Worm (Caenorhabditis elegans): Measurements from ENCODE around the gene nhr-43.

Gene nhr-43

DNA sequence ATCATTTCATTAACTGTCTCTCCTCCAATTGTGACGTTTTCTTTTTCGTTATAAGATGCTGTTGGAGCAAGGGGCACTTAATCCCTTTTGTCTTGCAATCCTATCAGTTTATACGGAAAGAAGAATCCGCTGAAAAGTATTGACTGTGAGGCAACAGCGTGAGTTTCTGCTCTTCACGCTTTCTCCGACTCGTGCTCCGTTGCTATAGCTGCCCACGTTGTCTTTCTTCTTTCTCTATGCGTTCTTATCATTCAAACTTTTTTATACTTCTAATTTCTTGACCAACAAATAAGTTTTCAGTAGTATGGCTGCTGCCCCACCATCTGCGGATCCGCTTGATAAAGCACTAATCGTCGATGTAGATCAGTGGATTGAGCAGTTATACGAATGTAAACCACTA lies 41.2 kb upstream of the nhr-43 start, which contains the start of gene let-92:
Gene let-92 (plus strand): TSS at position 301 of the 400 bp plus-strand sequence.
- TF ChIP-seq fos-1 (tag; optimal IDR thresholded peaks at IDR 0.05) (no peak), nhr-25 (tag; optimal IDR thresholded peaks at IDR 0.05) (no peak), sma-9 (GFP tag; optimal IDR thresholded peaks at IDR 0.05) (no peak), sma-9 (tag; optimal IDR thresholded peaks at IDR 0.05) (no peak), unc-62 (GFP tag; optimal IDR thresholded peaks at IDR 0.05) (no peak), egl-27 (tag; optimal IDR thresholded peaks at IDR 0.05) (no peak), nhr-21 (tag; optimal IDR thresholded peaks at IDR 0.05) (no peak), nhr-12 (tag; optimal IDR thresholded peaks at IDR 0.05) (no peak), aly-2 (tag; optimal IDR thresholded peaks at IDR 0.05) (no peak), nhr-237 (tag; optimal IDR thresholded peaks at IDR 0.05) (no peak), snpc-4 (tag; optimal IDR thresholded peaks at IDR 0.05) (no peak), Y55F3AM.14 (GFP tag; optimal IDR thresholded peaks at IDR 0.05) (no peak), mab-5 (tag; optimal IDR thresholded peaks at IDR 0.05) (no peak), lin-13 (GFP tag; optimal IDR thresholded peaks at IDR 0.05) (no peak), mbf-1 (tag; optimal IDR thresholded peaks at IDR 0.05) (no peak)

ce11 chrIV:11859995-11860605 lies 39.3 kb upstream of the nhr-43 start, which contains the start of gene mob-1:
mob-1 (plus strand) TSS chrIV:11860555.
- no peak for TF ChIP-seq sem-4 (tag; optimal IDR thresholded peaks at IDR 0.05)
- TF ChIP-seq aly-2 (tag; optimal IDR thresholded peaks at IDR 0.05), result no peak
- peak; percentile 10 for TF ChIP-seq nhr-21 (tag; optimal IDR thresholded peaks at IDR 0.05)
- no peak for TF ChIP-seq ztf-11 (tag; optimal IDR thresholded peaks at IDR 0.05)
- TF ChIP-seq crh-2 (tag; optimal IDR thresholded peaks at IDR 0.05), result peak; percentile 24
- TF ChIP-seq C34F6.9 (tag; optimal IDR thresholded peaks at IDR 0.05), result no peak
- TF ChIP-seq blmp-1 (tag; optimal IDR thresholded peaks at IDR 0.05; ENCODE audit: insufficient read depth), result peak; percentile 8
- TF ChIP-seq ztf-4 (tag; optimal IDR thresholded peaks at IDR 0.05), result no peak
- TF ChIP-seq unc-55 (GFP tag; optimal IDR thresholded peaks at IDR 0.05), result peak; percentile 49
- TF ChIP-seq lin-11 (tag; optimal IDR thresholded peaks at IDR 0.05), result no peak
- no peak for TF ChIP-seq snpc-4 (tag; optimal IDR thresholded peaks at IDR 0.05)
- TF ChIP-seq elt-3 (tag; optimal IDR thresholded peaks at IDR 0.05), result no peak
- TF ChIP-seq dmd-4 (tag; optimal IDR thresholded peaks at IDR 0.05), result no peak
- TF ChIP-seq mbf-1 (tag; optimal IDR thresholded peaks at IDR 0.05), result no peak
- no peak for TF ChIP-seq lin-39 (tag; optimal IDR thresholded peaks at IDR 0.05)
- TF ChIP-seq gmeb-1 (tag; optimal IDR thresholded peaks at IDR 0.05), result no peak
- TF ChIP-seq nhr-23 (tag; optimal IDR thresholded peaks at IDR 0.05), result no peak
- TF ChIP-seq nhr-25 (tag; optimal IDR thresholded peaks at IDR 0.05), result peak; percentile 15
- no peak for TF ChIP-seq alr-1 (tag; optimal IDR thresholded peaks at IDR 0.05)
- no peak for TF ChIP-seq ceh-82 (tag; optimal IDR thresholded peaks at IDR 0.05)
- TF ChIP-seq ama-1 (optimal IDR thresholded peaks at IDR 0.05), result no peak
- no peak for TF ChIP-seq F13H6.1 (tag; optimal IDR thresholded peaks at IDR 0.05)

DNA sequence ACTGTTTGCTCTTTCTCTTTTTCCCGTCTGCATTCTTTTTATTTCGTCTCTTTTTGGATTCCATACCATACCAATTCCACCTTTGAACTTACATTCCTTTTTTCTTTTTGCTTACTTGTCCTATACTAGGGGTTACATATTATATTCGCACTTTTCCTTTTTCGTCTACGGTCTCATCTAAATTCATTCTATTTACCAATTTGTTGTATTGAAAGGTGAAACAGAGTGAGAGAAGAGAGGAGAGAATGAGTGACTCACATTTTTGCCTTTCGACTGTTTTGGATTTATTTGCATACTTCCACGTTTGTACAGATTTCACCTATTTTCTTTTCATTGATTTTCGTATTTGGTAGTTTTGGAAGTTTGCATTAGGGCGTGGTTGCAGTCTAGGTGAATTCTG lies 36.0 kb upstream of the nhr-43 start:
- TF ChIP-seq F13H6.1 (tag; optimal IDR thresholded peaks at IDR 0.05) (peak; percentile 12), snpc-4 (tag; optimal IDR thresholded peaks at IDR 0.05) (no peak), C34F6.9 (tag; optimal IDR thresholded peaks at IDR 0.05) (peak; percentile 2), fos-1 (tag; optimal IDR thresholded peaks at IDR 0.05) (peak; percentile 42)

ce11 chrIV:11864226-11864625 lies 35.2 kb upstream of the nhr-43 start, which contains the start of gene trpa-1:
trpa-1 (plus strand) TSS chrIV:11864526.
- TF ChIP-seq nhr-21 (tag; optimal IDR thresholded peaks at IDR 0.05), result no peak
- TF ChIP-seq F13H6.1 (tag; optimal IDR thresholded peaks at IDR 0.05), result no peak
- TF ChIP-seq skn-1 (tag; optimal IDR thresholded peaks at IDR 0.05), result no peak
- no peak for TF ChIP-seq lin-39 (tag; optimal IDR thresholded peaks at IDR 0.05)
- TF ChIP-seq peb-1 (tag; optimal IDR thresholded peaks at IDR 0.05), result no peak
- TF ChIP-seq elt-3 (tag; optimal IDR thresholded peaks at IDR 0.05), result no peak
- TF ChIP-seq C34F6.9 (tag; optimal IDR thresholded peaks at IDR 0.05), result no peak
- no peak for TF ChIP-seq sma-3 (GFP tag; optimal IDR thresholded peaks at IDR 0.05)
- TF ChIP-seq fos-1 (tag; optimal IDR thresholded peaks at IDR 0.05), result no peak
- TF ChIP-seq snpc-4 (tag; optimal IDR thresholded peaks at IDR 0.05), result no peak
- TF ChIP-seq nhr-237 (tag; optimal IDR thresholded peaks at IDR 0.05), result no peak
- no peak for TF ChIP-seq sma-9 (GFP tag; optimal IDR thresholded peaks at IDR 0.05)
- no peak for TF ChIP-seq sma-9 (tag; optimal IDR thresholded peaks at IDR 0.05)
- no peak for TF ChIP-seq ZK546.5 (tag; optimal IDR thresholded peaks at IDR 0.05)
- no peak for TF ChIP-seq zag-1 (tag; optimal IDR thresholded peaks at IDR 0.05)
- no peak for TF ChIP-seq unc-55 (GFP tag; optimal IDR thresholded peaks at IDR 0.05)
- TF ChIP-seq mab-5 (tag; optimal IDR thresholded peaks at IDR 0.05), result no peak
- TF ChIP-seq alr-1 (tag; optimal IDR thresholded peaks at IDR 0.05), result no peak
